Fruit fly (Drosophila melanogaster) whole organism, embryonic: ENCODE results near the gene DAAM.
A peak's percentile ranks its signal among the peaks of the same experiment; 100 is the strongest.

ENCODE experiments used
- ATbp ChIP-seq: fragments of 200-800 bp; sonication (Bioruptor generic); optimal IDR thresholded peaks from 2 replicates; lab custom pipeline; 2017; ENCODE audit warnings: missing biosample characterization, mild to moderate bottlenecking, missing genetic modification characterization, missing genetic modification reagents
- CG10366 ChIP-seq: fragments of 200-800 bp; sonication (Bioruptor generic); IDR thresholded peaks from 2 replicates; pipeline ENCODE4 v1.3.6; 2022; ENCODE audit warnings: missing biosample characterization, missing genetic modification characterization
- CG10979 ChIP-seq: fragments of 200-800 bp; sonication (Bioruptor generic); optimal IDR thresholded peaks from 2 replicates; lab custom pipeline; 2018; ENCODE audit warnings: missing biosample characterization, mild to moderate bottlenecking, missing genetic modification characterization, moderate library complexity
- CG13424 ChIP-seq: fragments of 200-800 bp; sonication (Bioruptor generic); optimal IDR thresholded peaks from 2 replicates; lab custom pipeline; 2019; ENCODE audit warnings: missing biosample characterization, mild to moderate bottlenecking, missing genetic modification characterization, moderate library complexity
- CG14860 ChIP-seq: fragments of 200-800 bp; sonication (Bioruptor generic); IDR thresholded peaks from 3 replicates; pipeline ENCODE4 v1.3.6; 2022; ENCODE audit warnings: missing biosample characterization, missing genetic modification characterization; ENCODE audit not compliant: partially characterized antibody
- CG14965 ChIP-seq: fragments of 200-800 bp; sonication (Bioruptor generic); optimal IDR thresholded peaks from 2 replicates; lab custom pipeline; 2016; ENCODE audit warnings: missing biosample characterization, missing genetic modification characterization, borderline replicate concordance
- CG15696 ChIP-seq: fragments of 200-800 bp; sonication (Bioruptor generic); optimal IDR thresholded peaks from 2 replicates; lab custom pipeline; 2019; ENCODE audit warnings: missing biosample characterization, mild to moderate bottlenecking, missing genetic modification characterization, moderate library complexity
- CG16779 ChIP-seq: fragments of 200-800 bp; sonication (Bioruptor generic); IDR thresholded peaks from 2 replicates; pipeline ENCODE4 v1.3.6; 2022; ENCODE audit warnings: missing biosample characterization, missing genetic modification characterization
- CG17186 ChIP-seq: fragments of 200-800 bp; sonication (Bioruptor generic); optimal IDR thresholded peaks from 3 replicates; lab custom pipeline; 2017; ENCODE audit warnings: missing biosample characterization, missing genetic modification reagents, missing genetic modification characterization
- CG2120 ChIP-seq: fragments of 200-800 bp; sonication (Bioruptor generic); optimal IDR thresholded peaks from 3 replicates; lab custom pipeline; 2016; ENCODE audit warnings: missing biosample characterization, missing genetic modification characterization
- CG2712 ChIP-seq: fragments of 200-800 bp; optimal IDR thresholded peaks from 3 replicates; lab custom pipeline; 2019; ENCODE audit warnings: missing biosample characterization, mild to moderate bottlenecking, missing genetic modification characterization, moderate library complexity
- CG30403 ChIP-seq: fragments of 200-800 bp; sonication (Bioruptor generic); optimal IDR thresholded peaks from 3 replicates; lab custom pipeline; 2016; ENCODE audit warnings: missing biosample characterization, missing genetic modification characterization
- CG34376 ChIP-seq: fragments of 200-800 bp; sonication (Bioruptor generic); optimal IDR thresholded peaks from 2 replicates; lab custom pipeline; 2018; ENCODE audit warnings: missing biosample characterization, mild to moderate bottlenecking, missing genetic modification characterization
- CG3995 ChIP-seq: fragments of 200-800 bp; sonication (Bioruptor generic); optimal IDR thresholded peaks from 3 replicates; lab custom pipeline; 2016; ENCODE audit warnings: missing biosample characterization, missing genetic modification characterization
- CG7839 ChIP-seq: fragments of 200-800 bp; sonication (Bioruptor generic); optimal IDR thresholded peaks from 3 replicates; lab custom pipeline; 2018; ENCODE audit warnings: missing biosample characterization, mild to moderate bottlenecking, missing genetic modification characterization, moderate library complexity
- CG9727 ChIP-seq: fragments of 200-800 bp; sonication (Bioruptor generic); optimal IDR thresholded peaks from 3 replicates; lab custom pipeline; 2017; ENCODE audit warnings: missing biosample characterization, mild to moderate bottlenecking, missing genetic modification characterization
- CG9932 ChIP-seq: fragments of 200-800 bp; sonication (Bioruptor generic); IDR thresholded peaks from 2 replicates; pipeline ENCODE4 v1.3.6; 2022; ENCODE audit warnings: missing biosample characterization, missing genetic modification characterization
- CkIIα-i1 ChIP-seq: fragments of 200-800 bp; sonication (Bioruptor generic); IDR thresholded peaks from 2 replicates; pipeline ENCODE4 v1.3.6; 2022; ENCODE audit warnings: missing biosample characterization, missing genetic modification characterization
- Deaf1 ChIP-seq: fragments of 200-800 bp; optimal IDR thresholded peaks from 3 replicates; lab custom pipeline; 2019; ENCODE audit warnings: missing biosample characterization, mild to moderate bottlenecking, missing genetic modification characterization, moderate library complexity
- Dip3 ChIP-seq: fragments of 200-800 bp; sonication (Bioruptor generic); optimal IDR thresholded peaks from 3 replicates; lab custom pipeline; 2016; ENCODE audit warnings: missing biosample characterization, missing genetic modification characterization
- ERR ChIP-seq: fragments of 200-800 bp; sonication (Bioruptor generic); optimal IDR thresholded peaks from 2 replicates; lab custom pipeline; 2016; ENCODE audit warnings: missing biosample characterization, missing genetic modification characterization
- Ets65A ChIP-seq: fragments of 200-800 bp; sonication (Bioruptor generic); peaks from one replicate; lab custom pipeline; 2016; ENCODE audit warnings: missing biosample characterization, missing genetic modification characterization
- GATAe ChIP-seq: fragments of 200-800 bp; sonication (Bioruptor generic); conservative IDR thresholded peaks from 2 replicates; pipeline ENCODE4 v1.3.6; 2022; ENCODE audit warnings: missing biosample characterization, missing genetic modification characterization
- Hmr ChIP-seq: fragments of 200-800 bp; sonication (Bioruptor generic); optimal IDR thresholded peaks from 3 replicates; lab custom pipeline; 2017; ENCODE audit warnings: mild to moderate bottlenecking, missing biosample characterization, missing genetic modification reagents, missing genetic modification characterization
- MESR4 ChIP-seq: fragments of 200-800 bp; sonication (Bioruptor generic); optimal IDR thresholded peaks from 2 replicates; lab custom pipeline; 2018; ENCODE audit warnings: missing biosample characterization, mild to moderate bottlenecking, missing genetic modification characterization, moderate library complexity
- Meics ChIP-seq: fragments of 200-800 bp; sonication (Bioruptor generic); optimal IDR thresholded peaks from 2 replicates; lab custom pipeline; 2017; ENCODE audit warnings: missing biosample characterization, mild to moderate bottlenecking, missing genetic modification characterization
- Nf-YC ChIP-seq: fragments of 200-800 bp; optimal IDR thresholded peaks from 3 replicates; lab custom pipeline; 2019; ENCODE audit warnings: missing biosample characterization, mild to moderate bottlenecking, missing genetic modification characterization, moderate library complexity
- Pdp1 ChIP-seq, 2 experiments: fragments of 200-800 bp; sonication (Bioruptor generic); optimal IDR thresholded peaks; 3 replicates each; lab custom pipeline; 2016; ENCODE audit warnings: missing biosample characterization in 2 of 2, missing genetic modification characterization in 2 of 2, mild to moderate bottlenecking in 1 of 2, moderate library complexity in 1 of 2
- Rfx ChIP-seq: fragments of 200-800 bp; sonication (Bioruptor generic); IDR thresholded peaks from 2 replicates; pipeline ENCODE4 v1.3.6; 2022; ENCODE audit warnings: missing biosample characterization, missing genetic modification characterization
- Sox100B ChIP-seq: fragments of 200-800 bp; sonication (Bioruptor generic); optimal IDR thresholded peaks from 3 replicates; lab custom pipeline; 2018; ENCODE audit warnings: missing biosample characterization, mild to moderate bottlenecking, missing genetic modification characterization
- btn ChIP-seq: fragments of 200-800 bp; sonication (Bioruptor generic); optimal IDR thresholded peaks from 2 replicates; lab custom pipeline; 2016; ENCODE audit warnings: missing biosample characterization, missing genetic modification characterization
- crol ChIP-seq: fragments of 200-800 bp; sonication (Bioruptor generic); IDR thresholded peaks from 2 replicates; pipeline ENCODE4 v1.3.6; 2022; ENCODE audit warnings: missing biosample characterization, missing genetic modification characterization
- dysf ChIP-seq: fragments of 200-800 bp; sonication (Bioruptor generic); IDR thresholded peaks from 3 replicates; pipeline ENCODE4 v1.3.6; 2022; ENCODE audit warnings: missing biosample characterization, missing genetic modification characterization
- exex ChIP-seq: fragments of 200-800 bp; sonication (Bioruptor generic); optimal IDR thresholded peaks from 4 replicates; lab custom pipeline; 2018; ENCODE audit warnings: missing biosample characterization, mild to moderate bottlenecking, missing genetic modification characterization, moderate library complexity
- gro ChIP-seq: fragments of 200-800 bp; sonication (Bioruptor generic); optimal IDR thresholded peaks from 2 replicates; lab custom pipeline; 2016; ENCODE audit warnings: missing biosample characterization, missing genetic modification characterization
- lilli ChIP-seq: fragments of 200-800 bp; sonication (Bioruptor generic); optimal IDR thresholded peaks from 3 replicates; lab custom pipeline; 2016; ENCODE audit warnings: missing biosample characterization, missing genetic modification characterization
- lmd ChIP-seq: fragments of 200-800 bp; sonication (Bioruptor generic); IDR thresholded peaks from 2 replicates; pipeline ENCODE4 v1.3.6; 2022; ENCODE audit warnings: missing biosample characterization, missing genetic modification characterization
- mam ChIP-seq: fragments of 200-800 bp; sonication (Bioruptor generic); optimal IDR thresholded peaks from 3 replicates; lab custom pipeline; 2016; ENCODE audit warnings: missing biosample characterization, missing genetic modification characterization
- mirr ChIP-seq: fragments of 200-800 bp; sonication (Bioruptor generic); optimal IDR thresholded peaks from 3 replicates; lab custom pipeline; 2018; ENCODE audit warnings: missing biosample characterization, mild to moderate bottlenecking, missing genetic modification characterization
- nerfin-2 ChIP-seq: fragments of 200-800 bp; sonication (Bioruptor generic); IDR thresholded peaks from 2 replicates; pipeline ENCODE4 v1.3.6; 2022; ENCODE audit warnings: missing biosample characterization, missing genetic modification characterization; ENCODE audit not compliant: partially characterized antibody
- pb ChIP-seq: fragments of 200-800 bp; sonication (Bioruptor generic); optimal IDR thresholded peaks from 3 replicates; lab custom pipeline; 2016; ENCODE audit warnings: missing biosample characterization, missing genetic modification characterization
- phol ChIP-seq: fragments of 200-800 bp; sonication (Bioruptor generic); optimal IDR thresholded peaks from 3 replicates; lab custom pipeline; 2018; ENCODE audit warnings: missing biosample characterization, mild to moderate bottlenecking, missing genetic modification characterization, moderate library complexity
- sd ChIP-seq: fragments of 200-800 bp; sonication (Bioruptor generic); optimal IDR thresholded peaks from 3 replicates; lab custom pipeline; 2018; ENCODE audit warnings: missing biosample characterization, mild to moderate bottlenecking, missing genetic modification characterization, moderate library complexity
- tgo ChIP-seq: fragments of 200-800 bp; sonication (Bioruptor generic); IDR thresholded peaks from 3 replicates; pipeline ENCODE4 v1.3.6; 2022; ENCODE audit warnings: missing biosample characterization, missing genetic modification characterization
- tio ChIP-seq: fragments of 200-800 bp; sonication (Bioruptor generic); optimal IDR thresholded peaks from 2 replicates; lab custom pipeline; 2017; ENCODE audit warnings: missing biosample characterization, missing genetic modification characterization, inconsistent platforms
- ttk ChIP-seq: fragments of 200-800 bp; sonication (Bioruptor generic); IDR thresholded peaks from 2 replicates; pipeline ENCODE4 v2.1.2; 2022; ENCODE audit warnings: missing biosample characterization, missing genetic modification characterization
- vvl ChIP-seq: fragments of 200-800 bp; sonication (Bioruptor generic); IDR thresholded peaks from 2 replicates; pipeline ENCODE4 v1.3.6; 2022; ENCODE audit warnings: missing biosample characterization, missing genetic modification characterization
- zfh2 ChIP-seq: fragments of 200-800 bp; sonication (Bioruptor generic); optimal IDR thresholded peaks from 2 replicates; lab custom pipeline; 2016; ENCODE audit warnings: missing biosample characterization, missing genetic modification characterization

Gene DAAM

DNA sequence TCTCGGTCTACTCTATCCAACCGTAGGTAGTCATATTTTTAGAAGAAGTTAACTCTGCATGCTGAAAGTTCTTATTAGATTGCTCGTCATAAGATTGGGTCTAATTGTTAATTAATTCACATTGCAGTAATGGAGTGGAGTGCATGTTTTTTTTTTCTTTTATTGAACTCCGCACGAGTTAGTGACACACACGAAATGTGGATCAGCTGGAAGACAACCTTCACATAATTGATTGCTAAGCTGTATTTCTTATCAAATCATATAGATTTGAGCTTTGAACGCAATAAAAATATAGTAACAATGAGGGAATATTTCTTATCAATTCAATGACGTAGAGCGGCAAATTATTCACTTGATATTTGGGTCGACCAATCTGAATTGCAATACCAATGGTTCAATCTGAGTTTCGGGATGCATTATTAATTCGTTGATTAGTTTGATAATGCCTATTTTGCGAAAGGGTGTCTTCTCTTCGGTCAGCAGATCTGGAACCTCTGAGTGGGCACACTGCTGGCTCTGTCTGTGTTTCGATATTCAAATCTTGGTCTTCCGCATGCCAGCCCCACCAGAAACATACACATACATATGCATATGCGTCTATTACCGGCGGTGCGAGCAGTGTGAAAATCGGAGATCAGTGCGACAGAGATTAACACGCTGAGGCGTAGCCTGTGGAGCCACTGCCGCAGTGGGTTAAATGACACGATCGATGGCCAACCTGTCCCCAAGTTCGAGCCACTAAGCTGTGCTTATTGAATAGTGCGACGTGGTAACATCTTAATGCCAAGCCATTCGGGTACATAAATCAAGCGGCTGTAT lies 43.1 kb downstream of the DAAM start (continued):
- TF ChIP-seq CG15696 (tag; lab: Kevin White, UChicago) (no peak), CG9932 (GFP tag; lab: Robert Waterston, UW) (peak; percentile 19; the same call in 1 of the 2 replicates), vvl (GFP tag; lab: Robert Waterston, UW) (peak; percentile 41; the same call in 1 of the 2 replicates), CG7839 (tag; lab: Kevin White, UChicago) (peak; percentile 39), CG16779 (GFP tag; lab: Robert Waterston, UW) (0 out of 2 replicates have a peak, but pooled peaks have one; percentile 17), phol (tag; lab: Kevin White, UChicago) (peak; percentile 3), ATbp (GFP tag; lab: Kevin White, UChicago) (no peak), CG34376 (GFP tag; lab: Kevin White, UChicago) (peak; percentile 1), pb (peak; percentile 39), CG10979 (tag; lab: Kevin White, UChicago) (peak; percentile 14), Pdp1 (GFP tag; optimal IDR thresholded peaks at IDR 0.05; lab: Kevin White, UChicago) (peak; percentile 1 to 16), CG10366 (GFP tag; lab: Robert Waterston, UW) (peak; percentile 20; the same call in 1 of the 2 replicates), Deaf1 (tag; lab: Kevin White, UChicago) (peak; percentile 1), tgo (no peak), exex (tag; lab: Kevin White, UChicago) (peak; percentile 60), Rfx (peak; percentile 33; the same call in 1 of the 2 replicates), zfh2 (GFP tag; lab: Kevin White, UChicago) (peak; percentile 15), nerfin-2 (GFP tag; lab: Robert Waterston, UW) (no peak), sd (tag; lab: Kevin White, UChicago) (peak; percentile 90), Ets65A (GFP tag; lab: Kevin White, UChicago) (peak; percentile 85), crol (GFP tag; lab: Robert Waterston, UW) (no peak), CG2712 (tag; lab: Kevin White, UChicago) (peak; percentile 2), btn (GFP tag; lab: Kevin White, UChicago) (no peak), CG30403 (GFP tag; lab: Kevin White, UChicago) (peak; percentile 9), lilli (GFP tag; lab: Kevin White, UChicago) (peak; percentile 6), Meics (GFP tag; lab: Kevin White, UChicago) (peak; percentile 49), ttk (GFP tag; lab: Robert Waterston, UW) (0 out of 2 replicates have a peak, but pooled peaks have one; percentile 14), CG2120 (peak; percentile 27), mam (GFP tag; lab: Kevin White, UChicago) (peak; percentile 20), CG17186 (GFP tag; lab: Kevin White, UChicago) (no peak), ERR (GFP tag; lab: Kevin White, UChicago) (no peak), CG14965 (GFP tag; lab: Kevin White, UChicago) (no peak), lmd (GFP tag; lab: Robert Waterston, UW) (peak; percentile 29; the same call in 1 of the 2 replicates), Sox100B (GFP tag; lab: Kevin White, UChicago) (peak; percentile 28), dysf (GFP tag; lab: Robert Waterston, UW) (0 out of 3 replicates have a peak, but pooled peaks have one; percentile 63), mirr (no peak), Nf-YC (tag; lab: Kevin White, UChicago) (peak; percentile 10), CG13424 (peak; percentile 11), CkIIα-i1 (GFP tag; lab: Robert Waterston, UW) (no peak), MESR4 (GFP tag; lab: Kevin White, UChicago) (no peak), CG9727 (GFP tag; lab: Kevin White, UChicago) (peak; percentile 40), Dip3 (GFP tag; lab: Kevin White, UChicago) (peak; percentile 11), GATAe (GFP tag; lab: Robert Waterston, UW) (no peak), Hmr (GFP tag; lab: Kevin White, UChicago) (peak; percentile 25), tio (GFP tag; lab: Kevin White, UChicago) (peak; percentile 26), CG3995 (GFP tag; lab: Kevin White, UChicago) (no peak), CG14860 (no peak), gro (GFP tag; lab: Kevin White, UChicago) (no peak)
